Worm (Caenorhabditis elegans): Measurements from ENCODE around the gene fbxa-218.

ce11 chrIII:12445223-12445622 is 8.9 kb downstream of the fbxa-218 start:
- TF ChIP-seq lin-13 (GFP tag; optimal IDR thresholded peaks at IDR 0.05) = no peak
- no peak for TF ChIP-seq blmp-1 (tag; optimal IDR thresholded peaks at IDR 0.05; ENCODE audit: insufficient read depth)

Data from whole organism, L2 larva.